Worm (Caenorhabditis elegans): ENCODE results near the gene T01C8.3.

Gene T01C8.3

ce11 chrX:16737478-16737877 is 45.5 kb downstream of the T01C8.3 start (continued):
- TF ChIP-seq skn-1 (tag; optimal IDR thresholded peaks at IDR 0.05) (no peak), lin-13 (GFP tag; optimal IDR thresholded peaks at IDR 0.05) (no peak), nhr-77 (tag; optimal IDR thresholded peaks at IDR 0.05) (no peak), aha-1 (tag; optimal IDR thresholded peaks at IDR 0.05) (no peak)

DNA sequence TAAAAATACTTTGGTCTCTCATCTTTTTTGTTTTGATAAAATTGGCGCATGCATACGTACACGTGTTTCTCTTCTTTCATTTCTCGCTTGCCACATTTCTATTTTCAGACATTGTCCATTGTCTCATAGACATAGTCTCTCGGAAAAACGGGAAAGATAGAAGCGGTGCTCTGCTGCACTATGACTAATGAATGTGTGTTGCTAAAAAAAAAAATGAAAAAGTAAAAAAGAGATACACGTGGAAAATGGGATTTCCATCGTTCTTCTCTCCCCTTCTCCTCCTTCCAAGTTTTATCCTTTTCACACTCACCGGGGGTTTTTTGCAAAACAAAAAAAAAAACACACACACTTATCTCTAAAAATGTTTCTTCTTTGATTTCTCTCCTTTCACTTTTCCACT is 48.0 kb downstream of the T01C8.3 start:
- TF ChIP-seq aly-2 (tag; optimal IDR thresholded peaks at IDR 0.05) (no peak), aha-1 (tag; optimal IDR thresholded peaks at IDR 0.05) (no peak), pag-3 (tag; optimal IDR thresholded peaks at IDR 0.05; ENCODE audit: borderline replicate concordance, insufficient read depth) (no peak), unc-98 (GFP tag; IDR thresholded peaks at IDR 0.05) (no peak), lin-14 (GFP tag; optimal IDR thresholded peaks at IDR 0.05) (peak; percentile 44), swsn-7 (tag; optimal IDR thresholded peaks at IDR 0.05) (no peak), nhr-11 (tag; optimal IDR thresholded peaks at IDR 0.05) (no peak), ceh-8 (GFP tag; optimal IDR thresholded peaks at IDR 0.05) (no peak), mef-2 (tag; optimal IDR thresholded peaks at IDR 0.05) (peak; percentile 11), nhr-85 (tag) (peak; percentile 45), lin-15B (tag; optimal IDR thresholded peaks at IDR 0.05) (no peak), fos-1 (tag; optimal IDR thresholded peaks at IDR 0.05) (no peak)

DNA sequence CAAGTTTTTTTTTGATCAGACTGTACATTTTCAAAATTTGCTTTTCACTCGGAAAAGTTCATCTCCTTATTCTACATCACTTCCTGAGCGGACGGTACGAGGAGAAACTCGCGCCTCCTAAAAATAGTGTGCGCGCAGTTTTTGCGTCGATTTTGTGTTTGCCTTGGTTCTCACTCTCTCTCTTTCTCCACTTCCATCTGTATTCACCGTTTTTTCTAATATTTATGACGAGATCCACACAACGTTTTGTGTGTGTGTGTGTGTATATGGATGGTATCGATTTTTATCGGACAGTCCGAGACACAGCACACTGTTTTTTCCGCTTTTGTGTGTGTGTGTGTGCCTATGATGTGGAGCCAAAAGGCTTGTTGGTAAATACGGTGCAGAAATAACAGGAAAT is 49.6 kb downstream of the T01C8.3 start:
- TF ChIP-seq lin-14 (GFP tag; optimal IDR thresholded peaks at IDR 0.05) (peak; percentile 45), nhr-77 (tag; optimal IDR thresholded peaks at IDR 0.05) (peak; percentile 17), ceh-8 (GFP tag; optimal IDR thresholded peaks at IDR 0.05) (no peak)

DNA sequence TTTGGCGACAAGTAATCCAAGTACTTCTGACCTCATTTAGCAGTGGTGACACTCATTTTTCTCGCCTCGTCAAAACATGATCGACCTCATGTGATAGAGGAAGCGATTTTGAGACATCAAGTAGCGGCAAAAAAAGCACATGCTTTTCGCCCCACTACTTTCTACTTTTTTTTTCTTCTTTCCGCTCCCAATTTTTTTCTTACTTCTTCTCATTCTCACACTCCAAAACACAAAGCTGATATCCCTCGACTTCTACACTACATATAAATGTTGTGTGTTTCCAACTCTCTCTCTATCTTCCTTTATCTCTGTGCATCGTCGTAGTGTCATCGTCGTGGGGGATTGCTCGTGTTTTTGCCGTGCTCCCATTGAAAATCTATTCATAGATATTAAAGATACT is 50.8 kb downstream of the T01C8.3 start:
- TF ChIP-seq aly-2 (tag; optimal IDR thresholded peaks at IDR 0.05) (no peak), lsy-2 (tag; optimal IDR thresholded peaks at IDR 0.05) (peak; percentile 11 to 38), ceh-82 (tag; optimal IDR thresholded peaks at IDR 0.05) (peak in 1 of 3 experiments; percentile 11), nhr-20 (tag; optimal IDR thresholded peaks at IDR 0.05) (peak; percentile 54), snpc-4 (tag; optimal IDR thresholded peaks at IDR 0.05) (no peak), mdl-1 (tag; optimal IDR thresholded peaks at IDR 0.05) (peak in 1 of 2 experiments; percentile 34), fkh-8 (tag; optimal IDR thresholded peaks at IDR 0.05) (peak; percentile 62), lin-14 (GFP tag; optimal IDR thresholded peaks at IDR 0.05) (peak; percentile 84), nhr-11 (tag; optimal IDR thresholded peaks at IDR 0.05) (peak; percentile 49), efl-3 (GFP tag; optimal IDR thresholded peaks at IDR 0.05) (no peak), egl-13 (tag; optimal IDR thresholded peaks at IDR 0.05) (no peak), nhr-19 (GFP tag; conservative IDR thresholded peaks at IDR 0.05) (peak; percentile 23), snu-23 (GFP tag; optimal IDR thresholded peaks at IDR 0.05) (peak; percentile 49), dsc-1 (tag; optimal IDR thresholded peaks at IDR 0.05) (peak; percentile 30), nhr-47 (tag; optimal IDR thresholded peaks at IDR 0.05) (peak; percentile 42), nhr-71 (tag; optimal IDR thresholded peaks at IDR 0.05) (peak; percentile 83), rnt-1 (tag; optimal IDR thresholded peaks at IDR 0.05) (peak; percentile 35)

- TF ChIP-seq nhr-47 (tag; optimal IDR thresholded peaks at IDR 0.05) (peak; percentile 10), grh-1 (GFP tag; IDR thresholded peaks at IDR 0.05) (no peak), unc-62 (GFP tag; optimal IDR thresholded peaks at IDR 0.05) (no peak), fkh-8 (tag; optimal IDR thresholded peaks at IDR 0.05) (peak; percentile 80), nhr-71 (tag; optimal IDR thresholded peaks at IDR 0.05) (peak; percentile 57), efl-1 (optimal IDR thresholded peaks at IDR 0.05) (no peak), efl-1 (GFP tag; optimal IDR thresholded peaks at IDR 0.05 in 1 of 2) (peak in 1 of 2 experiments; percentile 17), lin-14 (GFP tag; optimal IDR thresholded peaks at IDR 0.05) (peak; percentile 34)
Observed at ce11 chrX:16731167-16731566, 51.8 kb downstream of the T01C8.3 start.
